Worm (Caenorhabditis elegans): Measurements from ENCODE around the gene C39E9.12.

ce11 chrIV:13068451-13068850 lies 25.4 kb upstream of the C39E9.12 start, which contains the start of gene scl-6:
- TF ChIP-seq unc-55 (GFP tag; optimal IDR thresholded peaks at IDR 0.05), result no peak
- no peak for TF ChIP-seq odd-2 (tag; optimal IDR thresholded peaks at IDR 0.05)
- no peak for TF ChIP-seq ets-4 (tag; optimal IDR thresholded peaks at IDR 0.05)
- no peak for TF ChIP-seq mec-3 (tag; optimal IDR thresholded peaks at IDR 0.05; ENCODE audit: borderline replicate concordance)
- TF ChIP-seq unc-3 (GFP tag; conservative IDR thresholded peaks at IDR 0.05), result no peak
- TF ChIP-seq unc-3 (tag; optimal IDR thresholded peaks at IDR 0.05), result no peak
- no peak for TF ChIP-seq pag-3 (tag; optimal IDR thresholded peaks at IDR 0.05; ENCODE audit: borderline replicate concordance)
- no peak for TF ChIP-seq fkh-10 (GFP tag; optimal IDR thresholded peaks at IDR 0.05)
- TF ChIP-seq ahr-1 (tag; optimal IDR thresholded peaks at IDR 0.05), result no peak
- TF ChIP-seq pha-4 (tag; optimal IDR thresholded peaks at IDR 0.05), result no peak
- no peak for TF ChIP-seq ceh-14 (tag; optimal IDR thresholded peaks at IDR 0.05)

All from whole organism, late embryonic.